Fruit fly (Drosophila melanogaster) whole organism, embryonic: Measurements from ENCODE around the gene CG11309.
A peak's percentile ranks its signal among the peaks of the same experiment; 100 is the strongest.

ENCODE experiments used
- B-H1 ChIP-seq: fragments of 200-800 bp; sonication (Bioruptor generic); IDR thresholded peaks from 3 replicates; pipeline ENCODE4 v1.3.6; 2022; ENCODE audit warnings: missing biosample characterization, missing genetic modification characterization
- Bteb2 ChIP-seq: fragments of 200-800 bp; sonication (Bioruptor generic); optimal IDR thresholded peaks from 2 replicates; lab custom pipeline; 2016; ENCODE audit warnings: missing biosample characterization, missing genetic modification characterization
- CG10959 ChIP-seq: fragments of 200-800 bp; sonication (Bioruptor generic); IDR thresholded peaks from 2 replicates; pipeline ENCODE4 v1.3.6; 2022; ENCODE audit warnings: missing biosample characterization, missing genetic modification characterization
- CG11560 ChIP-seq: fragments of 200-800 bp; sonication (Bioruptor generic); IDR thresholded peaks from 3 replicates; pipeline ENCODE4 v1.3.6; 2022; ENCODE audit warnings: missing biosample characterization, missing genetic modification characterization
- CG11723 ChIP-seq: fragments of 200-800 bp; sonication (Bioruptor generic); optimal IDR thresholded peaks from 2 replicates; lab custom pipeline; 2017; ENCODE audit warnings: missing biosample characterization, mild to moderate bottlenecking, missing genetic modification characterization
- CG12155 ChIP-seq: fragments of 200-800 bp; sonication (Bioruptor generic); optimal IDR thresholded peaks from 3 replicates; lab custom pipeline; 2016; ENCODE audit warnings: missing biosample characterization, missing genetic modification characterization
- CG12659 ChIP-seq: fragments of 200-800 bp; sonication (Bioruptor generic); optimal IDR thresholded peaks from 3 replicates; lab custom pipeline; 2017; ENCODE audit warnings: mild to moderate bottlenecking, missing biosample characterization, missing genetic modification reagents, missing genetic modification characterization
- CG13624 ChIP-seq: fragments of 200-800 bp; sonication (Bioruptor generic); optimal IDR thresholded peaks from 2 replicates; lab custom pipeline; 2016; ENCODE audit warnings: missing biosample characterization, missing genetic modification characterization
- CG14710 ChIP-seq: fragments of 200-800 bp; sonication (Bioruptor generic); optimal IDR thresholded peaks from 3 replicates; lab custom pipeline; 2019; ENCODE audit warnings: missing biosample characterization, mild to moderate bottlenecking, missing genetic modification characterization, moderate library complexity
- CG14860 ChIP-seq: fragments of 200-800 bp; sonication (Bioruptor generic); IDR thresholded peaks from 3 replicates; pipeline ENCODE4 v1.3.6; 2022; ENCODE audit warnings: missing biosample characterization, missing genetic modification characterization; ENCODE audit not compliant: partially characterized antibody
- CG15601 ChIP-seq: fragments of 200-800 bp; sonication (Bioruptor generic); optimal IDR thresholded peaks from 3 replicates; lab custom pipeline; 2019; ENCODE audit warnings: missing biosample characterization, mild to moderate bottlenecking, missing genetic modification characterization, moderate library complexity
- CG17361 ChIP-seq: fragments of 200-800 bp; sonication (Bioruptor generic); IDR thresholded peaks from 3 replicates; pipeline ENCODE4 v1.3.6; 2022; ENCODE audit warnings: missing biosample characterization, missing genetic modification characterization
- CG17829 ChIP-seq: fragments of 200-800 bp; optimal IDR thresholded peaks from 2 replicates; lab custom pipeline; 2019; ENCODE audit warnings: missing biosample characterization, mild to moderate bottlenecking, missing genetic modification characterization, moderate library complexity
- CG2116 ChIP-seq: fragments of 200-800 bp; sonication (Bioruptor generic); optimal IDR thresholded peaks from 3 replicates; lab custom pipeline; 2018; ENCODE audit warnings: missing biosample characterization, mild to moderate bottlenecking, missing genetic modification characterization
- CG31441 ChIP-seq: fragments of 200-800 bp; sonication (Bioruptor generic); IDR thresholded peaks from 2 replicates; pipeline ENCODE4 v1.3.6; 2022; ENCODE audit warnings: missing biosample characterization, missing genetic modification characterization
- CG34376 ChIP-seq: fragments of 200-800 bp; sonication (Bioruptor generic); optimal IDR thresholded peaks from 2 replicates; lab custom pipeline; 2018; ENCODE audit warnings: missing biosample characterization, mild to moderate bottlenecking, missing genetic modification characterization
- CG4730 ChIP-seq: fragments of 200-800 bp; sonication (Bioruptor generic); IDR thresholded peaks from 2 replicates; pipeline ENCODE4 v1.3.6; 2022; ENCODE audit warnings: missing biosample characterization, missing genetic modification characterization
- CG4820 ChIP-seq: fragments of 200-800 bp; sonication (Bioruptor generic); optimal IDR thresholded peaks from 3 replicates; lab custom pipeline; 2016; ENCODE audit warnings: missing biosample characterization, missing genetic modification characterization
- CG4854 ChIP-seq: fragments of 200-800 bp; sonication (Bioruptor generic); optimal IDR thresholded peaks from 2 replicates; lab custom pipeline; 2016; ENCODE audit warnings: missing biosample characterization, missing genetic modification characterization, inconsistent platforms
- CG7987 ChIP-seq: fragments of 200-800 bp; sonication (Bioruptor generic); optimal IDR thresholded peaks from 2 replicates; lab custom pipeline; 2018; ENCODE audit warnings: missing biosample characterization, mild to moderate bottlenecking, missing genetic modification characterization, moderate library complexity
- CG8944 ChIP-seq: fragments of 200-800 bp; sonication (Bioruptor generic); optimal IDR thresholded peaks from 3 replicates; lab custom pipeline; 2016; ENCODE audit warnings: missing biosample characterization, missing genetic modification characterization
- CG9797 ChIP-seq: fragments of 200-800 bp; sonication (Bioruptor generic); optimal IDR thresholded peaks from 3 replicates; lab custom pipeline; 2018; ENCODE audit warnings: missing biosample characterization, mild to moderate bottlenecking, missing genetic modification characterization
- D ChIP-seq, 2 experiments: fragments of 200-800 bp in 1 of 2; fragments of >200 bp in 1 of 2; sonication (Bioruptor generic) in 1 of 2; optimal IDR thresholded peaks; 2 replicates in 1 of 2; 3 replicates in 1 of 2; lab custom pipeline; 2017; ENCODE audit warnings: mild to moderate bottlenecking in 1 of 2, missing biosample characterization in 1 of 2, missing genetic modification characterization in 1 of 2, missing genetic modification reagents in 1 of 2
- Deaf1 ChIP-seq: fragments of 200-800 bp; optimal IDR thresholded peaks from 3 replicates; lab custom pipeline; 2019; ENCODE audit warnings: missing biosample characterization, mild to moderate bottlenecking, missing genetic modification characterization, moderate library complexity
- E2f2 ChIP-seq: fragments of 200-800 bp; sonication (Bioruptor generic); IDR thresholded peaks from 2 replicates; pipeline ENCODE4 v1.3.6; 2022; ENCODE audit warnings: missing biosample characterization, missing genetic modification characterization
- Ets65A ChIP-seq: fragments of 200-800 bp; sonication (Bioruptor generic); peaks from one replicate; lab custom pipeline; 2016; ENCODE audit warnings: missing biosample characterization, missing genetic modification characterization
- Ets97D ChIP-seq: fragments of 200-800 bp; sonication (Bioruptor generic); optimal IDR thresholded peaks from 3 replicates; lab custom pipeline; 2016; ENCODE audit warnings: missing biosample characterization, missing genetic modification characterization
- HLH4C ChIP-seq: fragments of 200-800 bp; sonication (Bioruptor generic); IDR thresholded peaks from 3 replicates; pipeline ENCODE4 v1.3.6; 2022; ENCODE audit warnings: missing biosample characterization, missing genetic modification characterization; ENCODE audit not compliant: partially characterized antibody
- Hr78 ChIP-seq, 2 experiments: fragments of 200-800 bp in 1 of 2; fragments of >200 bp in 1 of 2; sonication (Bioruptor generic) in 1 of 2; optimal IDR thresholded peaks; 2 replicates each; lab custom pipeline; 2017 to 2019; ENCODE audit warnings: missing biosample characterization in 2 of 2, missing genetic modification characterization in 2 of 2, mild to moderate bottlenecking in 1 of 2, moderate library complexity in 1 of 2
- MTF-1 ChIP-seq: fragments of 200-800 bp; sonication (Bioruptor generic); optimal IDR thresholded peaks from 2 replicates; lab custom pipeline; 2018; ENCODE audit warnings: missing biosample characterization, mild to moderate bottlenecking, missing genetic modification characterization, borderline replicate concordance
- NC2α ChIP-seq: fragments of 200-800 bp; sonication (Bioruptor generic); optimal IDR thresholded peaks from 2 replicates; lab custom pipeline; 2016; ENCODE audit warnings: missing biosample characterization, missing genetic modification characterization
- NFAT ChIP-seq: fragments of 200-800 bp; sonication (Bioruptor generic); IDR thresholded peaks from 2 replicates; pipeline ENCODE4 v1.3.6; 2022; ENCODE audit warnings: missing biosample characterization, missing genetic modification characterization
- Sox100B ChIP-seq: fragments of 200-800 bp; sonication (Bioruptor generic); optimal IDR thresholded peaks from 3 replicates; lab custom pipeline; 2018; ENCODE audit warnings: missing biosample characterization, mild to moderate bottlenecking, missing genetic modification characterization
- az2 ChIP-seq: fragments of 200-800 bp; sonication (Bioruptor generic); optimal IDR thresholded peaks from 3 replicates; lab custom pipeline; 2016; ENCODE audit warnings: missing biosample characterization, missing genetic modification characterization
- br ChIP-seq: fragments of >200 bp; optimal IDR thresholded peaks from 2 replicates; lab custom pipeline; 2017
- bsh ChIP-seq, 2 experiments: fragments of 200-800 bp; sonication (Bioruptor generic); optimal IDR thresholded peaks; 2 replicates each; lab custom pipeline; 2017 to 2018; ENCODE audit warnings: mild to moderate bottlenecking in 2 of 2, missing biosample characterization in 2 of 2, missing genetic modification characterization in 2 of 2, moderate library complexity in 1 of 2
- exex ChIP-seq: fragments of 200-800 bp; sonication (Bioruptor generic); optimal IDR thresholded peaks from 4 replicates; lab custom pipeline; 2018; ENCODE audit warnings: missing biosample characterization, mild to moderate bottlenecking, missing genetic modification characterization, moderate library complexity
- gem ChIP-seq: fragments of 200-800 bp; sonication (Bioruptor generic); optimal IDR thresholded peaks from 2 replicates; lab custom pipeline; 2019; ENCODE audit warnings: missing biosample characterization, mild to moderate bottlenecking, missing genetic modification characterization, moderate library complexity
- kni ChIP-seq: fragments of 200-800 bp; sonication (Bioruptor generic); optimal IDR thresholded peaks from 3 replicates; lab custom pipeline; 2017; ENCODE audit warnings: mild to moderate bottlenecking, missing biosample characterization, missing genetic modification reagents, missing genetic modification characterization
- nerfin-1 ChIP-seq: fragments of 200-800 bp; sonication (Bioruptor generic); optimal IDR thresholded peaks from 3 replicates; lab custom pipeline; 2019; ENCODE audit warnings: missing biosample characterization, mild to moderate bottlenecking, missing genetic modification characterization, moderate library complexity
- pfk ChIP-seq: fragments of 200-800 bp; sonication (Bioruptor generic); optimal IDR thresholded peaks from 2 replicates; lab custom pipeline; 2018; ENCODE audit warnings: missing biosample characterization, mild to moderate bottlenecking, missing genetic modification characterization, moderate library complexity
- row ChIP-seq: fragments of 200-800 bp; sonication (Bioruptor generic); IDR thresholded peaks from 3 replicates; pipeline ENCODE4 v1.3.6; 2022; ENCODE audit warnings: missing biosample characterization, missing genetic modification characterization
- sens ChIP-seq: fragments of 200-800 bp; sonication (Bioruptor generic); peaks from one replicate; lab custom pipeline; 2016; ENCODE audit warnings: missing biosample characterization, missing genetic modification characterization
- sna ChIP-seq: fragments of 200-800 bp; sonication (Bioruptor generic); IDR thresholded peaks from 2 replicates; pipeline ENCODE4 v1.3.6; 2022; ENCODE audit warnings: missing biosample characterization, missing genetic modification characterization; ENCODE audit not compliant: partially characterized antibody
- sqz ChIP-seq: fragments of 200-800 bp; sonication (Bioruptor generic); optimal IDR thresholded peaks from 3 replicates; lab custom pipeline; 2018; ENCODE audit warnings: missing biosample characterization, mild to moderate bottlenecking, missing genetic modification characterization
- trem ChIP-seq: fragments of 200-800 bp; optimal IDR thresholded peaks from 3 replicates; lab custom pipeline; 2019; ENCODE audit warnings: missing biosample characterization, mild to moderate bottlenecking, missing genetic modification characterization, moderate library complexity
- ttk ChIP-seq: fragments of 200-800 bp; sonication (Bioruptor generic); IDR thresholded peaks from 2 replicates; pipeline ENCODE4 v2.1.2; 2022; ENCODE audit warnings: missing biosample characterization, missing genetic modification characterization
- unc-4 ChIP-seq: fragments of 200-800 bp; sonication (Bioruptor generic); IDR thresholded peaks from 2 replicates; pipeline ENCODE4 v1.3.6; 2022; ENCODE audit warnings: missing biosample characterization, missing genetic modification characterization; ENCODE audit not compliant: partially characterized antibody

Gene CG11309

dm6 chr3L:21280996-21281691, 23.3 kb downstream of the CG11309 start, which contains the start of gene ppl (continued):
- TF ChIP-seq CG4730 (GFP tag; lab: Robert Waterston, UW) (no peak), kni (GFP tag; lab: Kevin White, UChicago) (peak; percentile 7), CG9797 (peak; percentile 51), Ets97D (GFP tag; lab: Kevin White, UChicago) (no peak), CG14860 (0 out of 3 replicates have a peak, but pooled peaks have one; percentile 13), CG2116 (GFP tag; lab: Kevin White, UChicago) (peak; percentile 71), NC2α (GFP tag; lab: Kevin White, UChicago) (no peak), CG4854 (GFP tag; lab: Kevin White, UChicago) (no peak), Sox100B (GFP tag; lab: Kevin White, UChicago) (peak; percentile 9), Deaf1 (tag; lab: Kevin White, UChicago) (peak; percentile 9), row (GFP tag; lab: Robert Waterston, UW) (peak; percentile 51), Bteb2 (no peak), CG4820 (no peak), D (optimal IDR thresholded peaks at IDR 0.05; lab: Kevin White, UChicago) (peak; percentile 43), D (GFP tag; optimal IDR thresholded peaks at IDR 0.05; lab: Kevin White, UChicago) (no peak), CG11723 (GFP tag; lab: Kevin White, UChicago) (no peak), sqz (GFP tag; lab: Kevin White, UChicago) (no peak), ttk (GFP tag; lab: Robert Waterston, UW) (no peak), trem (peak; percentile 47), unc-4 (GFP tag; lab: Robert Waterston, UW) (peak; percentile 57), HLH4C (peak; percentile 70), CG8944 (GFP tag; lab: Kevin White, UChicago) (no peak), Hr78 (GFP tag; optimal IDR thresholded peaks at IDR 0.05; lab: Kevin White, UChicago) (peak in 1 of 2 experiments; percentile 99), CG7987 (GFP tag; lab: Kevin White, UChicago) (peak; percentile 47), sna (GFP tag; lab: Robert Waterston, UW) (peak; percentile 66), CG12659 (GFP tag; lab: Kevin White, UChicago) (peak; percentile 9), gem (tag; lab: Kevin White, UChicago) (peak; percentile 22), CG17361 (GFP tag; lab: Robert Waterston, UW) (0 out of 3 replicates have a peak, but pooled peaks have one; percentile 19), CG11560 (no peak), CG13624 (GFP tag; lab: Kevin White, UChicago) (peak; percentile 5), CG14710 (tag; lab: Kevin White, UChicago) (peak; percentile 23), az2 (GFP tag; lab: Kevin White, UChicago) (no peak), CG34376 (peak; percentile 82), pfk (GFP tag; lab: Kevin White, UChicago) (no peak), Ets65A (GFP tag; lab: Kevin White, UChicago) (no peak), CG31441 (no peak), NFAT (peak; percentile 21; the same call in 1 of the 2 replicates), MTF-1 (GFP tag; lab: Kevin White, UChicago) (peak; percentile 17), br (lab: Kevin White, UChicago) (no peak), CG10959 (GFP tag; lab: Robert Waterston, UW) (no peak), sens (GFP tag; lab: Kevin White, UChicago) (peak; percentile 78), exex (tag; lab: Kevin White, UChicago) (peak; percentile 27), CG12155 (GFP tag; lab: Kevin White, UChicago) (no peak), CG15601 (peak; percentile 7), E2f2 (GFP tag; lab: Robert Waterston, UW) (peak; percentile 94), nerfin-1 (tag; lab: Kevin White, UChicago) (peak; percentile 13), CG17829 (tag; lab: Kevin White, UChicago) (peak; percentile 29), bsh (GFP tag; optimal IDR thresholded peaks at IDR 0.05; lab: Kevin White, UChicago) (peak in 1 of 2 experiments; percentile 9), B-H1 (GFP tag; lab: Robert Waterston, UW) (no peak)
